Fruit fly (Drosophila melanogaster) whole organism, prepupa: ENCODE results near the gene CG5715.

Experiments
- CG10631 ChIP-seq: fragments of 200-800 bp; sonication (Bioruptor generic); optimal IDR thresholded peaks from 2 replicates; lab custom pipeline; 2016; ENCODE audit warnings: missing biosample characterization, missing genetic modification characterization
- CG10669 ChIP-seq: fragments of 200-800 bp; sonication (Bioruptor generic); optimal IDR thresholded peaks from 3 replicates; lab custom pipeline; 2018; ENCODE audit warnings: missing biosample characterization, mild to moderate bottlenecking, missing genetic modification characterization, moderate library complexity
- CG11294 ChIP-seq: fragments of 200-800 bp; sonication (Bioruptor generic); IDR thresholded peaks from 2 replicates; pipeline ENCODE4 v1.3.6; 2022; ENCODE audit warnings: missing biosample characterization, missing genetic modification characterization
- CG11762 ChIP-seq: fragments of 200-800 bp; sonication (Bioruptor generic); optimal IDR thresholded peaks from 3 replicates; lab custom pipeline; 2016; ENCODE audit warnings: missing biosample characterization, missing genetic modification characterization; ENCODE audit not compliant: insufficient read depth
- CG15336 ChIP-seq: fragments of 200-800 bp; sonication (Bioruptor generic); IDR thresholded peaks from 2 replicates; pipeline ENCODE4 v1.3.6; 2022; ENCODE audit warnings: missing biosample characterization, missing genetic modification characterization
- CG1621 ChIP-seq: fragments of 200-800 bp; sonication (Bioruptor generic); optimal IDR thresholded peaks from 3 replicates; lab custom pipeline; 2018; ENCODE audit warnings: missing biosample characterization, mild to moderate bottlenecking, missing genetic modification characterization
- CG16779 ChIP-seq: fragments of 200-800 bp; sonication (Bioruptor generic); optimal IDR thresholded peaks from 3 replicates; lab custom pipeline; 2017; ENCODE audit warnings: missing biosample characterization, mild to moderate bottlenecking, missing genetic modification characterization
- CG3032 ChIP-seq: fragments of 200-800 bp; optimal IDR thresholded peaks from 2 replicates; lab custom pipeline; 2019; ENCODE audit warnings: missing biosample characterization, mild to moderate bottlenecking, missing genetic modification characterization, moderate library complexity
- CG32006 ChIP-seq: fragments of 200-800 bp; sonication (Bioruptor generic); optimal IDR thresholded peaks from 3 replicates; lab custom pipeline; 2017; ENCODE audit warnings: missing biosample characterization, mild to moderate bottlenecking, missing genetic modification characterization
- CG34406 ChIP-seq: fragments of 200-800 bp; sonication (Bioruptor generic); optimal IDR thresholded peaks from 3 replicates; lab custom pipeline; 2016; ENCODE audit warnings: missing biosample characterization, missing genetic modification characterization
- CG3919 ChIP-seq: fragments of 200-800 bp; sonication (Bioruptor generic); optimal IDR thresholded peaks from 3 replicates; lab custom pipeline; 2016; ENCODE audit warnings: missing biosample characterization, missing genetic modification characterization
- CG4318 ChIP-seq: fragments of 200-800 bp; sonication (Bioruptor generic); optimal IDR thresholded peaks from 3 replicates; lab custom pipeline; 2017; ENCODE audit warnings: missing biosample characterization, mild to moderate bottlenecking, missing genetic modification characterization
- CG6163 ChIP-seq: fragments of 200-800 bp; sonication (Bioruptor generic); IDR thresholded peaks from 3 replicates; pipeline ENCODE4 v1.3.6; 2022; ENCODE audit warnings: missing biosample characterization, missing genetic modification characterization
- CG6276 ChIP-seq: fragments of 200-800 bp; sonication (Bioruptor generic); optimal IDR thresholded peaks from 2 replicates; lab custom pipeline; 2017; ENCODE audit warnings: missing biosample characterization, mild to moderate bottlenecking, missing genetic modification characterization
- CG6808 ChIP-seq: fragments of 200-800 bp; sonication (Bioruptor generic); optimal IDR thresholded peaks from 3 replicates; lab custom pipeline; 2017; ENCODE audit warnings: missing biosample characterization, missing genetic modification characterization, mild to moderate bottlenecking, moderate library complexity, missing genetic modification reagents
- CG6854 ChIP-seq: fragments of 200-800 bp; sonication (Bioruptor generic); optimal IDR thresholded peaks from 2 replicates; lab custom pipeline; 2017; ENCODE audit warnings: missing biosample characterization, mild to moderate bottlenecking, missing genetic modification characterization
- CG8119 ChIP-seq: fragments of 200-800 bp; sonication (Bioruptor generic); IDR thresholded peaks from 3 replicates; pipeline ENCODE4 v1.3.6; 2022; ENCODE audit warnings: missing biosample characterization, missing genetic modification characterization
- CG8319 ChIP-seq: fragments of 200-800 bp; sonication (Bioruptor generic); optimal IDR thresholded peaks from 3 replicates; lab custom pipeline; 2016; ENCODE audit warnings: missing biosample characterization, missing genetic modification characterization
- Eip75B ChIP-seq: fragments of 200-800 bp; sonication (Bioruptor generic); optimal IDR thresholded peaks from 3 replicates; lab custom pipeline; 2016; ENCODE audit warnings: missing biosample characterization, missing genetic modification characterization
- Eip78C ChIP-seq: fragments of 200-800 bp; sonication (Bioruptor generic); peaks from one replicate; lab custom pipeline; 2016; ENCODE audit warnings: missing biosample characterization, missing genetic modification characterization
- Eip93F ChIP-seq: fragments of 200-800 bp; sonication (Bioruptor generic); optimal IDR thresholded peaks from 2 replicates; lab custom pipeline; 2016; ENCODE audit warnings: missing biosample characterization, mild to moderate bottlenecking, missing genetic modification characterization
- Ets21C ChIP-seq: fragments of 200-800 bp; sonication (Bioruptor generic); optimal IDR thresholded peaks from 3 replicates; lab custom pipeline; 2016; ENCODE audit warnings: missing biosample characterization, missing genetic modification characterization
- Gug ChIP-seq: fragments of 200-800 bp; sonication (Bioruptor generic); IDR thresholded peaks from 2 replicates; pipeline ENCODE4 v1.3.6; 2022; ENCODE audit warnings: missing biosample characterization, missing genetic modification characterization
- Hr38 ChIP-seq: sonication (Bioruptor generic); optimal IDR thresholded peaks from 2 replicates; lab custom pipeline; 2016; ENCODE audit warnings: missing biosample characterization, missing genetic modification characterization
- Hr39 ChIP-seq: fragments of 200-800 bp; sonication (Bioruptor generic); optimal IDR thresholded peaks from 2 replicates; lab custom pipeline; 2016; ENCODE audit warnings: missing biosample characterization, missing genetic modification characterization
- Hr4 ChIP-seq: fragments of 200-800 bp; sonication (Bioruptor generic); optimal IDR thresholded peaks from 3 replicates; lab custom pipeline; 2016; ENCODE audit warnings: missing biosample characterization, missing genetic modification characterization
- Lpt ChIP-seq: fragments of 200-800 bp; sonication (Bioruptor generic); optimal IDR thresholded peaks from 3 replicates; lab custom pipeline; 2016; ENCODE audit warnings: missing biosample characterization, missing genetic modification characterization
- OdsH ChIP-seq: fragments of 200-800 bp; sonication (Bioruptor generic); optimal IDR thresholded peaks from 3 replicates; lab custom pipeline; 2016; ENCODE audit warnings: missing biosample characterization, missing genetic modification characterization
- Sox102F ChIP-seq: fragments of 200-800 bp; sonication (Bioruptor generic); optimal IDR thresholded peaks from 2 replicates; lab custom pipeline; 2016; ENCODE audit warnings: missing biosample characterization, mild to moderate bottlenecking, missing genetic modification characterization
- Sox14 ChIP-seq: fragments of 200-800 bp; sonication (Bioruptor generic); optimal IDR thresholded peaks from 3 replicates; lab custom pipeline; 2016; ENCODE audit warnings: missing biosample characterization, missing genetic modification characterization
- Sox15 ChIP-seq: fragments of 200-800 bp; sonication (Bioruptor generic); optimal IDR thresholded peaks from 3 replicates; lab custom pipeline; 2016; ENCODE audit warnings: missing biosample characterization, missing genetic modification characterization
- achi ChIP-seq: fragments of 200-800 bp; sonication (Bioruptor generic); optimal IDR thresholded peaks from 3 replicates; lab custom pipeline; 2016; ENCODE audit warnings: missing biosample characterization, missing genetic modification characterization
- acj6 ChIP-seq: fragments of 200-800 bp; sonication (Bioruptor generic); optimal IDR thresholded peaks from 3 replicates; lab custom pipeline; 2016; ENCODE audit warnings: missing biosample characterization, missing genetic modification characterization
- cyc ChIP-seq: fragments of 200-800 bp; sonication (Bioruptor generic); optimal IDR thresholded peaks from 3 replicates; lab custom pipeline; 2016; ENCODE audit warnings: missing biosample characterization, missing genetic modification characterization
- dac ChIP-seq: fragments of 200-800 bp; sonication (Bioruptor generic); optimal IDR thresholded peaks from 2 replicates; lab custom pipeline; 2017; ENCODE audit warnings: missing biosample characterization, mild to moderate bottlenecking, missing genetic modification characterization
- dsx ChIP-seq: fragments of 200-800 bp; optimal IDR thresholded peaks from 3 replicates; lab custom pipeline; 2019; ENCODE audit warnings: missing biosample characterization, mild to moderate bottlenecking, missing genetic modification characterization, moderate library complexity; ENCODE audit not compliant: poor library complexity, severe bottlenecking
- eg ChIP-seq: fragments of 200-800 bp; sonication (Bioruptor generic); IDR thresholded peaks from 3 replicates; pipeline ENCODE4 v1.3.6; 2022; ENCODE audit warnings: missing biosample characterization, missing genetic modification characterization
- esn ChIP-seq: fragments of 200-800 bp; sonication (Bioruptor generic); optimal IDR thresholded peaks from 2 replicates; lab custom pipeline; 2016; ENCODE audit warnings: missing biosample characterization, mild to moderate bottlenecking, missing genetic modification characterization, moderate library complexity
- fd59A ChIP-seq: fragments of 200-800 bp; sonication (Bioruptor generic); optimal IDR thresholded peaks from 2 replicates; lab custom pipeline; 2017; ENCODE audit warnings: missing biosample characterization, mild to moderate bottlenecking, missing genetic modification characterization, missing genetic modification reagents
- fd85E ChIP-seq: fragments of 200-800 bp; sonication (Bioruptor generic); optimal IDR thresholded peaks from 3 replicates; lab custom pipeline; 2016; ENCODE audit warnings: missing biosample characterization, missing genetic modification characterization
- lz ChIP-seq: fragments of 200-800 bp; sonication (Bioruptor generic); optimal IDR thresholded peaks from 3 replicates; lab custom pipeline; 2016; ENCODE audit warnings: missing biosample characterization, missing genetic modification characterization
- net ChIP-seq: fragments of 200-800 bp; sonication (Bioruptor generic); optimal IDR thresholded peaks from 3 replicates; lab custom pipeline; 2016; ENCODE audit warnings: missing biosample characterization, missing genetic modification characterization
- pdm3 ChIP-seq: fragments of 200-800 bp; sonication (Bioruptor generic); optimal IDR thresholded peaks from 3 replicates; lab custom pipeline; 2016; ENCODE audit warnings: missing biosample characterization, missing genetic modification characterization
- salr ChIP-seq, 2 experiments: fragments of 200-800 bp; sonication (Bioruptor generic); optimal IDR thresholded peaks; 3 replicates each; lab custom pipeline; 2016 to 2018; ENCODE audit warnings: missing biosample characterization in 2 of 2, missing genetic modification characterization in 2 of 2, mild to moderate bottlenecking in 1 of 2
- spab ChIP-seq: fragments of 200-800 bp; sonication (Bioruptor generic); optimal IDR thresholded peaks from 2 replicates; lab custom pipeline; 2017; ENCODE audit warnings: missing biosample characterization, mild to moderate bottlenecking, missing genetic modification characterization, missing genetic modification reagents
- ss ChIP-seq, 2 experiments: fragments of 200-800 bp; sonication (Bioruptor generic); optimal IDR thresholded peaks; 2 replicates in 1 of 2; 3 replicates in 1 of 2; lab custom pipeline; 2017 to 2018; ENCODE audit warnings: mild to moderate bottlenecking in 2 of 2, missing biosample characterization in 2 of 2, missing genetic modification characterization in 2 of 2, moderate library complexity in 1 of 2
- svp ChIP-seq: fragments of 200-800 bp; sonication (Bioruptor generic); peaks from one replicate; lab custom pipeline; 2016; ENCODE audit warnings: missing biosample characterization, missing genetic modification characterization
- vri ChIP-seq: fragments of 200-800 bp; sonication (Bioruptor generic); optimal IDR thresholded peaks from 3 replicates; lab custom pipeline; 2016; ENCODE audit warnings: missing biosample characterization, mild to moderate bottlenecking, missing genetic modification characterization

Gene CG5715

dm6 chr3R:24262923-24263322 is 31.3 kb downstream of the CG5715 start:
- peak; percentile 48 for TF ChIP-seq vri (GFP tag; lab: Kevin White, UChicago)
- peak; percentile 33 for TF ChIP-seq Eip93F
- no peak for TF ChIP-seq CG3919 (GFP tag; lab: Kevin White, UChicago)

- TF ChIP-seq CG1621 (tag; lab: Kevin White, UChicago) (peak; percentile 2), fd85E (no peak), CG3919 (GFP tag; lab: Kevin White, UChicago) (peak; percentile 67), esn (GFP tag; lab: Kevin White, UChicago) (no peak), Sox102F (GFP tag; lab: Kevin White, UChicago) (no peak), cyc (no peak), CG34406 (GFP tag; lab: Kevin White, UChicago) (peak; percentile 8), spab (GFP tag; lab: Kevin White, UChicago) (peak; percentile 32), achi (GFP tag; lab: Kevin White, UChicago) (peak; percentile 62), Sox14 (GFP tag; lab: Kevin White, UChicago) (peak; percentile 73), CG3032 (tag; lab: Kevin White, UChicago) (peak; percentile 46), CG11294 (GFP tag; lab: Robert Waterston, UW) (0 out of 2 replicates have a peak, but pooled peaks have one; percentile 21), ss (GFP tag; optimal IDR thresholded peaks at IDR 0.05; lab: Kevin White, UChicago) (peak; percentile 41 to 79), Hr39 (GFP tag; lab: Kevin White, UChicago) (no peak), pdm3 (GFP tag; lab: Kevin White, UChicago) (peak; percentile 51), CG6854 (no peak), CG11762 (peak; percentile 15), eg (GFP tag; lab: Robert Waterston, UW) (peak; percentile 39; the same call in 1 of the 3 replicates), CG15336 (GFP tag; lab: Robert Waterston, UW) (peak; percentile 55), OdsH (GFP tag; lab: Kevin White, UChicago) (peak; percentile 60), fd59A (GFP tag; lab: Kevin White, UChicago) (peak; percentile 32), salr (GFP tag; optimal IDR thresholded peaks at IDR 0.05; lab: Kevin White, UChicago) (peak in 1 of 2 experiments; percentile 58), Eip93F (no peak), CG8119 (GFP tag; lab: Robert Waterston, UW) (peak; percentile 48; the same call in 2 of the 3 replicates), net (GFP tag; lab: Kevin White, UChicago) (peak; percentile 28), dac (GFP tag; lab: Kevin White, UChicago) (no peak), Hr38 (GFP tag; lab: Kevin White, UChicago) (no peak), Sox15 (GFP tag; lab: Kevin White, UChicago) (no peak), CG6808 (peak; percentile 51), CG8319 (no peak), Ets21C (GFP tag; lab: Kevin White, UChicago) (no peak), svp (GFP tag; lab: Kevin White, UChicago) (peak; percentile 32), CG6163 (GFP tag; lab: Robert Waterston, UW) (peak; percentile 54; the same call in 2 of the 3 replicates), Eip78C (GFP tag; lab: Kevin White, UChicago) (peak; percentile 79), CG16779 (tag; lab: Kevin White, UChicago) (peak; percentile 21), CG10631 (GFP tag; lab: Kevin White, UChicago) (peak; percentile 75), vri (GFP tag; lab: Kevin White, UChicago) (no peak), CG10669 (GFP tag; lab: Kevin White, UChicago) (peak; percentile 51), CG32006 (GFP tag; lab: Kevin White, UChicago) (peak; percentile 73), Lpt (GFP tag; lab: Kevin White, UChicago) (peak; percentile 72), CG6276 (GFP tag; lab: Kevin White, UChicago) (peak; percentile 52), Gug (peak; percentile 51), acj6 (GFP tag; lab: Kevin White, UChicago) (peak; percentile 40), lz (GFP tag; lab: Kevin White, UChicago) (no peak), Hr4 (GFP tag; lab: Kevin White, UChicago) (peak; percentile 44), Eip75B (peak; percentile 62), dsx (peak; percentile 87), CG4318 (peak; percentile 43)
Measured at dm6 chr3R:24261380-24262021, 32.7 kb downstream of the CG5715 start.
